Worm (Caenorhabditis elegans) whole organism, L1 larva: Measurements from ENCODE around the gene C14A11.5.

ENCODE experiments used
- C04F5.9 ChIP-seq: sonication (generic microtip); optimal IDR thresholded peaks from 2 replicates; lab custom pipeline; 2016; ENCODE audit warnings: missing genetic modification characterization, missing compliant biosample characterization
- C16A3.4 ChIP-seq: fragments of 150-350 bp; optimal IDR thresholded peaks from 2 replicates; lab custom pipeline; 2014; ENCODE audit warnings: missing biosample characterization, missing genetic modification characterization
- C34B4.2 ChIP-seq: sonication (generic microtip); optimal IDR thresholded peaks from 2 replicates; lab custom pipeline; 2017; ENCODE audit warnings: mild to moderate bottlenecking, missing genetic modification characterization, missing compliant biosample characterization
- F16B12.6 ChIP-seq: fragments of 150-350 bp; optimal IDR thresholded peaks from 2 replicates; lab custom pipeline; 2014; ENCODE audit warnings: missing biosample characterization, missing genetic modification characterization
- aha-1 ChIP-seq: fragments of 150-350 bp; optimal IDR thresholded peaks from 2 replicates; lab custom pipeline; 2014; ENCODE audit warnings: missing biosample characterization, missing genetic modification characterization
- alr-1 ChIP-seq: fragments of 200-800 bp; sonication (Bioruptor generic); optimal IDR thresholded peaks from 2 replicates; lab custom pipeline; 2018; ENCODE audit warnings: borderline replicate concordance, mild to moderate bottlenecking, missing genetic modification characterization, missing compliant biosample characterization
- ama-1 ChIP-seq: fragments of 150-350 bp; optimal IDR thresholded peaks from 2 replicates; lab custom pipeline; 2014
- blmp-1 ChIP-seq: fragments of 150-350 bp; optimal IDR thresholded peaks from 2 replicates; lab custom pipeline; 2014; ENCODE audit warnings: missing biosample characterization, missing genetic modification characterization
- ceh-63 ChIP-seq: fragments of 200-800 bp; sonication (Bioruptor generic); optimal IDR thresholded peaks from 2 replicates; lab custom pipeline; 2018; ENCODE audit warnings: mild to moderate bottlenecking, missing genetic modification characterization, missing compliant biosample characterization
- ceh-8 ChIP-seq: fragments of 200-800 bp; sonication (Bioruptor generic); optimal IDR thresholded peaks from 2 replicates; lab custom pipeline; 2018; ENCODE audit warnings: mild to moderate bottlenecking, missing genetic modification characterization, moderate library complexity, missing compliant biosample characterization
- ceh-82 ChIP-seq, 3 experiments: fragments of 150-350 bp in 1 of 3; sonication (generic microtip) in 2 of 3; optimal IDR thresholded peaks; 2 replicates each; lab custom pipeline; 2014 to 2017; ENCODE audit warnings: missing biosample characterization in 3 of 3, missing genetic modification characterization in 3 of 3
- ceh-88 ChIP-seq: fragments of 200-800 bp; sonication (Bioruptor generic); IDR thresholded peaks from 2 replicates; pipeline ENCODE4 v1.3.6; 2022; ENCODE audit warnings: missing genetic modification characterization, missing compliant biosample characterization
- dsc-1 ChIP-seq: sonication (generic microtip); optimal IDR thresholded peaks from 2 replicates; lab custom pipeline; 2016; ENCODE audit warnings: mild to moderate bottlenecking, missing genetic modification characterization, missing compliant biosample characterization
- elt-2 ChIP-seq: sonication (generic microtip); optimal IDR thresholded peaks from 2 replicates; lab custom pipeline; 2016; ENCODE audit warnings: missing genetic modification characterization, mild to moderate bottlenecking, inconsistent platforms, missing compliant biosample characterization, missing genetic modification reagents
- elt-3 ChIP-seq, 6 experiments: fragments of 150-350 bp in 1 of 6; sonication (generic microtip); optimal IDR thresholded peaks; 2 replicates each; lab custom pipeline; 2017 to 2018; ENCODE audit warnings: missing biosample characterization in 6 of 6, missing genetic modification characterization in 6 of 6, inconsistent platforms in 1 of 6
- fkh-10 ChIP-seq: sonication (generic microtip); optimal IDR thresholded peaks from 2 replicates; lab custom pipeline; 2017; ENCODE audit warnings: missing biosample characterization, missing genetic modification reagents, missing genetic modification characterization
- fkh-8 ChIP-seq: sonication (generic microtip); optimal IDR thresholded peaks from 2 replicates; lab custom pipeline; 2016; ENCODE audit warnings: mild to moderate bottlenecking, missing genetic modification characterization, missing compliant biosample characterization
- grh-1 ChIP-seq: fragments of 200-800 bp; sonication (Bioruptor generic); IDR thresholded peaks from 2 replicates; pipeline ENCODE4 v1.3.6; 2022; ENCODE audit warnings: missing genetic modification reagents, missing genetic modification characterization, missing compliant biosample characterization
- hlh-17 ChIP-seq: fragments of 200-800 bp; sonication (Bioruptor generic); optimal IDR thresholded peaks from 2 replicates; lab custom pipeline; 2018; ENCODE audit warnings: missing genetic modification characterization, mild to moderate bottlenecking, missing compliant biosample characterization, moderate library complexity, borderline replicate concordance
- hpl-2 ChIP-seq: fragments of 150-350 bp; optimal IDR thresholded peaks from 2 replicates; lab custom pipeline; 2014; ENCODE audit warnings: missing biosample characterization, missing genetic modification reagents, missing genetic modification characterization
- isw-1 ChIP-seq: fragments of 200-800 bp; sonication (Bioruptor generic); IDR thresholded peaks from 2 replicates; pipeline ENCODE4 v1.3.6; 2022; ENCODE audit warnings: missing genetic modification characterization, missing compliant biosample characterization
- jun-1 ChIP-seq: fragments of 150-350 bp; optimal IDR thresholded peaks from 2 replicates; lab custom pipeline; 2014; ENCODE audit warnings: missing biosample characterization, missing genetic modification reagents, missing genetic modification characterization
- lin-13 ChIP-seq: fragments of 150-350 bp; optimal IDR thresholded peaks from 2 replicates; lab custom pipeline; 2014; ENCODE audit warnings: missing biosample characterization, missing genetic modification reagents, missing genetic modification characterization
- lin-14 ChIP-seq: fragments of 200-800 bp; sonication (Bioruptor generic); optimal IDR thresholded peaks from 2 replicates; lab custom pipeline; 2018; ENCODE audit warnings: mild to moderate bottlenecking, missing genetic modification characterization, moderate library complexity, missing compliant biosample characterization
- lin-15B ChIP-seq: fragments of 150-350 bp; sonication (generic microtip); optimal IDR thresholded peaks from 3 replicates; lab custom pipeline; 2014; ENCODE audit warnings: missing biosample characterization, missing genetic modification characterization
- lin-35 ChIP-seq, 2 experiments: fragments of 150-350 bp; optimal IDR thresholded peaks; 2 replicates each; lab custom pipeline; 2014; ENCODE audit warnings: missing biosample characterization in 2 of 2, missing genetic modification characterization in 2 of 2, missing genetic modification reagents in 2 of 2
- lin-39 ChIP-seq: fragments of 150-350 bp; optimal IDR thresholded peaks from 2 replicates; lab custom pipeline; 2014; ENCODE audit warnings: missing biosample characterization, missing genetic modification reagents, missing genetic modification characterization
- lir-3 ChIP-seq: sonication (generic microtip); optimal IDR thresholded peaks from 2 replicates; lab custom pipeline; 2016; ENCODE audit warnings: mild to moderate bottlenecking, missing genetic modification characterization, moderate library complexity, missing compliant biosample characterization; ENCODE audit not compliant: poor library complexity
- lsy-2 ChIP-seq, 2 experiments: fragments of 150-350 bp; optimal IDR thresholded peaks; 2 replicates each; lab custom pipeline; 2014; ENCODE audit warnings: missing biosample characterization in 2 of 2, missing genetic modification characterization in 2 of 2
- nhr-237 ChIP-seq: fragments of 150-350 bp; optimal IDR thresholded peaks from 2 replicates; lab custom pipeline; 2014; ENCODE audit warnings: missing biosample characterization, missing genetic modification characterization
- nhr-71 ChIP-seq: sonication (generic microtip); optimal IDR thresholded peaks from 2 replicates; lab custom pipeline; 2016; ENCODE audit warnings: mild to moderate bottlenecking, missing genetic modification characterization, moderate library complexity, missing compliant biosample characterization
- nhr-77 ChIP-seq: fragments of 150-350 bp; optimal IDR thresholded peaks from 2 replicates; lab custom pipeline; 2014; ENCODE audit warnings: missing biosample characterization, missing genetic modification characterization
- nhr-85 ChIP-seq: sonication (generic microtip); peaks from one replicate; lab custom pipeline; 2016; ENCODE audit warnings: missing genetic modification characterization, inconsistent platforms, missing compliant biosample characterization
- nhr-90 ChIP-seq: sonication (generic microtip); optimal IDR thresholded peaks from 2 replicates; lab custom pipeline; 2016; ENCODE audit warnings: mild to moderate bottlenecking, missing genetic modification characterization, missing compliant biosample characterization; ENCODE audit not compliant: poor library complexity
- pag-3 ChIP-seq: sonication (generic microtip); optimal IDR thresholded peaks from 2 replicates; lab custom pipeline; 2017; ENCODE audit warnings: missing genetic modification characterization, mild to moderate bottlenecking, missing compliant biosample characterization, antibody characterized with exemption, borderline replicate concordance; ENCODE audit not compliant: insufficient read depth
- pqm-1 ChIP-seq: sonication (generic microtip); optimal IDR thresholded peaks from 3 replicates; lab custom pipeline; 2017; ENCODE audit warnings: missing biosample characterization, missing genetic modification characterization
- rnt-1 ChIP-seq: sonication (generic microtip); optimal IDR thresholded peaks from 2 replicates; lab custom pipeline; 2016; ENCODE audit warnings: mild to moderate bottlenecking, missing genetic modification characterization, moderate library complexity, missing compliant biosample characterization
- snpc-4 ChIP-seq: fragments of 150-350 bp; optimal IDR thresholded peaks from 2 replicates; lab custom pipeline; 2014; ENCODE audit warnings: missing biosample characterization, missing genetic modification characterization
- sox-4 ChIP-seq: sonication (generic microtip); optimal IDR thresholded peaks from 2 replicates; lab custom pipeline; 2016; ENCODE audit warnings: missing genetic modification characterization, missing compliant biosample characterization
- sup-37 ChIP-seq: fragments of 200-800 bp; sonication (Bioruptor generic); optimal IDR thresholded peaks from 2 replicates; lab custom pipeline; 2018; ENCODE audit warnings: mild to moderate bottlenecking, missing genetic modification characterization, missing compliant biosample characterization
- tlp-1 ChIP-seq: fragments of 150-350 bp; optimal IDR thresholded peaks from 2 replicates; lab custom pipeline; 2014; ENCODE audit warnings: missing biosample characterization, missing genetic modification characterization
- unc-130 ChIP-seq: fragments of 150-350 bp; optimal IDR thresholded peaks from 2 replicates; lab custom pipeline; 2017; ENCODE audit warnings: missing biosample characterization, missing genetic modification characterization, inconsistent platforms
- unc-62 ChIP-seq: fragments of 150-350 bp; optimal IDR thresholded peaks from 2 replicates; lab custom pipeline; 2014; ENCODE audit warnings: missing biosample characterization, missing genetic modification reagents, missing genetic modification characterization
- unc-86 ChIP-seq: sonication (generic microtip); optimal IDR thresholded peaks from 2 replicates; lab custom pipeline; 2016; ENCODE audit warnings: missing genetic modification characterization, missing compliant biosample characterization
- unc-98 ChIP-seq: fragments of 200-800 bp; sonication (Bioruptor generic); IDR thresholded peaks from 2 replicates; pipeline ENCODE4 v1.3.6; 2022; ENCODE audit warnings: missing genetic modification characterization, missing compliant biosample characterization
- vab-15 ChIP-seq: sonication (generic microtip); optimal IDR thresholded peaks from 2 replicates; lab custom pipeline; 2017; ENCODE audit warnings: missing genotype, mild to moderate bottlenecking, missing genetic modification characterization, missing compliant biosample characterization
- xbp-1 ChIP-seq: sonication (generic microtip); optimal IDR thresholded peaks from 2 replicates; lab custom pipeline; 2016; ENCODE audit warnings: missing genetic modification characterization, missing compliant biosample characterization
- zag-1 ChIP-seq: fragments of 150-350 bp; optimal IDR thresholded peaks from 2 replicates; lab custom pipeline; 2014; ENCODE audit warnings: missing biosample characterization, missing genetic modification characterization
- zip-4 ChIP-seq: fragments of 200-800 bp; sonication (Bioruptor generic); optimal IDR thresholded peaks from 2 replicates; lab custom pipeline; 2018; ENCODE audit warnings: mild to moderate bottlenecking, missing genetic modification characterization, moderate library complexity, missing compliant biosample characterization
- ztf-11 ChIP-seq, 2 experiments: sonication (generic microtip); optimal IDR thresholded peaks; 2 replicates each; lab custom pipeline; 2016 to 2017; ENCODE audit warnings: missing genetic modification characterization in 2 of 2, missing biosample characterization in 1 of 2, missing compliant biosample characterization in 1 of 2
- ztf-4 ChIP-seq: fragments of 150-350 bp; optimal IDR thresholded peaks from 2 replicates; lab custom pipeline; 2014; ENCODE audit warnings: missing biosample characterization, missing genetic modification characterization

The C14A11.5 gene

ce11 chrX:2838619-2839018 is 31.3 kb upstream of the C14A11.5 start:
- TF ChIP-seq fkh-10 (no peak), ceh-8 (GFP tag; lab: Kevin White, UChicago) (no peak), zip-4 (no peak), vab-15 (tag; lab: Kevin White, UChicago) (no peak), lin-13 (no peak), sup-37 (no peak), tlp-1 (tag; lab: Kevin White, UChicago) (no peak), ama-1 (lab: Kevin White, UChicago) (no peak), C04F5.9 (tag; lab: Kevin White, UChicago) (no peak), pqm-1 (tag; lab: Kevin White, UChicago) (peak; percentile 25), nhr-71 (no peak), hlh-17 (GFP tag; lab: Kevin White, UChicago) (no peak), lin-39 (tag; lab: Kevin White, UChicago) (no peak), elt-3 (tag; optimal IDR thresholded peaks at IDR 0.05; lab: Kevin White, UChicago) (peak in 1 of 6 experiments; percentile 4), elt-2 (tag; lab: Kevin White, UChicago) (peak; percentile 78), blmp-1 (tag; lab: Kevin White, UChicago) (peak; percentile 7), unc-130 (tag; lab: Kevin White, UChicago) (no peak), fkh-8 (tag; lab: Kevin White, UChicago) (no peak), snpc-4 (tag; lab: Kevin White, UChicago) (no peak), isw-1 (no peak), lsy-2 (tag; optimal IDR thresholded peaks at IDR 0.05; lab: Kevin White, UChicago) (no peak), C34B4.2 (no peak), rnt-1 (no peak), pag-3 (tag; lab: Kevin White, UChicago) (no peak), lin-35 (GFP tag; optimal IDR thresholded peaks at IDR 0.05; lab: Kevin White, UChicago) (peak in 1 of 2 experiments; percentile 16), zag-1 (tag; lab: Kevin White, UChicago) (no peak), ceh-63 (GFP tag; lab: Kevin White, UChicago) (no peak), nhr-237 (tag; lab: Kevin White, UChicago) (no peak), unc-62 (GFP tag; lab: Kevin White, UChicago) (no peak), unc-98 (GFP tag; lab: Robert Waterston, UW) (no peak), ztf-4 (no peak), xbp-1 (tag; lab: Kevin White, UChicago) (no peak), lin-15B (tag; lab: Kevin White, UChicago) (no peak), nhr-77 (tag; lab: Kevin White, UChicago) (no peak), nhr-85 (tag; lab: Kevin White, UChicago) (no peak), C16A3.4 (tag; lab: Kevin White, UChicago) (no peak)

DNA sequence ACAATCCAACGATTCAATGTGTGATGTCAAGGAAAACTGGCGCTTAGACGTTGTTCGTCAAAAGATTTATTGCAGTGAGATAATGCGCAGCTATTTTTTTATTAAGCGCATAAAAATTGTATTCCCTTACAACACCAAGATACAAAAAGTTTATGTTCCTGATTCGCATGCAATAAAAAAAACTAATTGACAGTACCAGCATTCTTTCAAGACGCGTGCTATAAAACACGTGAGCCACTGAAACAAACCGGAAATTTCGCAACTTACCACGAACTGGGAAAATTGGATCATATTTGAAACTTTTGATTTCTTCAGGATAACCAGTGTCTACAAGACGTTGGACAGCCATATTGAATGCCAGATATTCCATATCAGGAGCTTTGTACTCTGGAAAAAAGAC is 30.1 kb upstream of the C14A11.5 start:
- no peak for TF ChIP-seq unc-62 (GFP tag; lab: Kevin White, UChicago)
- TF ChIP-seq nhr-90, result no peak
- no peak for TF ChIP-seq aha-1 (tag; lab: Kevin White, UChicago)
- TF ChIP-seq ceh-82 (tag; optimal IDR thresholded peaks at IDR 0.05; lab: Kevin White, UChicago), result no peak
- TF ChIP-seq sox-4, result no peak
- TF ChIP-seq nhr-71, result no peak

DNA sequence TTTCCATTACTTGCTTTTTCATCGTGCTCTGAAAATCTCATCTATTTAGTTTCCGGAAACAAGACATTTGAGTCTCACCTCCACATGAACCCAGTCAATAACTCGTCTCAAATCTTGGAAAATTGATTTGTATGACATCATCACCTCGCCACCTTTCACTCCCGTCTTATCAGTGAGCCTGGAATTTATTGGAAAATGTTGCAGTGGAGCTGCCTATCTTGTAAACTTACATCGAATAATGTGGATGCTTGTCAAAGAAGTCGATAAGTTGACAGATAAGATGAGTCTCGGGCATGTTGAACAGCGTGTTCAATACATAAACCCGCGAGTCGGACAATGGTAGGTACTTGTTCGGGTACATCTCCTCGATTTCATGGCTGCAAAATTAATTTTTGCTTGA is 29.4 kb upstream of the C14A11.5 start:
- no peak for TF ChIP-seq F16B12.6
- TF ChIP-seq sox-4, result no peak
- TF ChIP-seq nhr-85 (tag; lab: Kevin White, UChicago), result no peak
- TF ChIP-seq ztf-11 (tag; optimal IDR thresholded peaks at IDR 0.05; lab: Kevin White, UChicago), result no peak
- TF ChIP-seq jun-1 (tag; lab: Kevin White, UChicago), result no peak
- peak; percentile 73 for TF ChIP-seq pqm-1 (tag; lab: Kevin White, UChicago)
- TF ChIP-seq ceh-88 (GFP tag; lab: Robert Waterston, UW), result no peak
- no peak for TF ChIP-seq lin-14 (GFP tag; lab: Kevin White, UChicago)
- no peak for TF ChIP-seq C34B4.2
- TF ChIP-seq alr-1, result no peak
- TF ChIP-seq blmp-1 (tag; lab: Kevin White, UChicago), result no peak
- no peak for TF ChIP-seq hpl-2 (GFP tag; lab: Kevin White, UChicago)
- no peak for TF ChIP-seq dsc-1
- TF ChIP-seq lir-3 (tag; lab: Kevin White, UChicago), result no peak
- TF ChIP-seq unc-86 (tag; lab: Kevin White, UChicago), result no peak
- no peak for TF ChIP-seq grh-1
- no peak for TF ChIP-seq lin-15B (tag; lab: Kevin White, UChicago)
- peak; percentile 42 for TF ChIP-seq elt-2 (tag; lab: Kevin White, UChicago)
